Worm (Caenorhabditis elegans) whole organism, midembryonic: ENCODE results near the gene F40G12.4.

ENCODE experiments used
- cog-1 ChIP-seq: sonication (generic microtip); optimal IDR thresholded peaks from 2 replicates; lab custom pipeline; 2016; ENCODE audit warnings: missing genetic modification characterization, missing compliant biosample characterization
- flt-1 ChIP-seq: fragments of 200-800 bp; sonication (Bioruptor generic); IDR thresholded peaks from 2 replicates; pipeline ENCODE4 v1.3.6; 2022; ENCODE audit warnings: missing genetic modification characterization, missing compliant biosample characterization
- med-1 ChIP-seq: sonication (generic microtip); optimal IDR thresholded peaks from 2 replicates; lab custom pipeline; 2017; ENCODE audit warnings: missing genetic modification characterization, mild to moderate bottlenecking, missing compliant biosample characterization, antibody characterized with exemption, missing genetic modification reagents; ENCODE audit not compliant: insufficient read depth
- ztf-23 ChIP-seq: fragments of 200-800 bp; sonication (Bioruptor generic); IDR thresholded peaks from 2 replicates; pipeline ENCODE4 v1.3.6; 2022; ENCODE audit warnings: missing genetic modification reagents, missing genetic modification characterization, missing compliant biosample characterization
- ztf-29 ChIP-seq: fragments of 200-800 bp; sonication (Bioruptor generic); IDR thresholded peaks from 2 replicates; pipeline ENCODE4 v1.3.6; 2022; ENCODE audit warnings: missing genetic modification reagents, missing genetic modification characterization, missing compliant biosample characterization

- TF ChIP-seq ztf-29 (GFP tag; lab: Robert Waterston, UW) (no peak), cog-1 (tag; lab: Kevin White, UChicago) (no peak), flt-1 (GFP tag; lab: Robert Waterston, UW) (no peak), med-1 (GFP tag; lab: Kevin White, UChicago) (no peak), ztf-23 (GFP tag; lab: Robert Waterston, UW) (no peak)
Measured at ce11 chrV:14248025-14248424, 20.5 kb downstream of the F40G12.4 start, which contains the start of gene K02E11.4.
